Worm (Caenorhabditis elegans) whole organism, L1 larva: Measurements from ENCODE around the gene F56C9.6.
A peak's percentile ranks its signal among the peaks of the same experiment; 100 is the strongest.

ENCODE experiments used
- F16B12.6 ChIP-seq: fragments of 150-350 bp; optimal IDR thresholded peaks from 2 replicates; lab custom pipeline; 2014; ENCODE audit warnings: missing biosample characterization, missing genetic modification characterization
- Y116A8C.19 ChIP-seq: sonication (generic microtip); optimal IDR thresholded peaks from 2 replicates; lab custom pipeline; 2016; ENCODE audit warnings: missing compliant biosample characterization, missing genetic modification characterization, borderline replicate concordance
- blmp-1 ChIP-seq: fragments of 150-350 bp; optimal IDR thresholded peaks from 2 replicates; lab custom pipeline; 2014; ENCODE audit warnings: missing biosample characterization, missing genetic modification characterization
- ceh-63 ChIP-seq: fragments of 200-800 bp; sonication (Bioruptor generic); optimal IDR thresholded peaks from 2 replicates; lab custom pipeline; 2018; ENCODE audit warnings: mild to moderate bottlenecking, missing genetic modification characterization, missing compliant biosample characterization
- ceh-8 ChIP-seq: fragments of 200-800 bp; sonication (Bioruptor generic); optimal IDR thresholded peaks from 2 replicates; lab custom pipeline; 2018; ENCODE audit warnings: mild to moderate bottlenecking, missing genetic modification characterization, moderate library complexity, missing compliant biosample characterization
- dpl-1 ChIP-seq, 3 experiments: fragments of 150-350 bp in 2 of 3; sonication (generic microtip) in 1 of 3; optimal IDR thresholded peaks; 2 replicates each; lab custom pipeline; 2014 to 2017; ENCODE audit warnings: missing biosample characterization in 3 of 3, missing genetic modification characterization in 3 of 3, missing genetic modification reagents in 3 of 3
- efl-1 ChIP-seq, 4 experiments: fragments of 150-350 bp; optimal IDR thresholded peaks in 3 of 4; peaks in 1 of 4; 1 replicate in 1 of 4; 2 replicates in 3 of 4; lab custom pipeline; 2014; ENCODE audit warnings: missing biosample characterization in 2 of 4, missing genetic modification characterization in 2 of 4, missing genetic modification reagents in 2 of 4
- egl-27 ChIP-seq, 2 experiments: fragments of 150-350 bp in 1 of 2; sonication (generic microtip); optimal IDR thresholded peaks; 3 replicates each; lab custom pipeline; 2017 to 2018; ENCODE audit warnings: missing biosample characterization in 2 of 2, missing genetic modification characterization in 2 of 2, missing genetic modification reagents in 2 of 2
- elt-2 ChIP-seq: sonication (generic microtip); optimal IDR thresholded peaks from 2 replicates; lab custom pipeline; 2016; ENCODE audit warnings: missing genetic modification characterization, mild to moderate bottlenecking, inconsistent platforms, missing compliant biosample characterization, missing genetic modification reagents
- elt-3 ChIP-seq, 6 experiments: fragments of 150-350 bp in 1 of 6; sonication (generic microtip); optimal IDR thresholded peaks; 2 replicates each; lab custom pipeline; 2017 to 2018; ENCODE audit warnings: missing biosample characterization in 6 of 6, missing genetic modification characterization in 6 of 6, inconsistent platforms in 1 of 6
- ets-5 ChIP-seq: fragments of 200-800 bp; sonication (Bioruptor generic); IDR thresholded peaks from 2 replicates; pipeline ENCODE4 v1.3.6; 2022; ENCODE audit warnings: missing genetic modification characterization, missing compliant biosample characterization
- fkh-4 ChIP-seq: sonication (generic microtip); optimal IDR thresholded peaks from 2 replicates; lab custom pipeline; 2016; ENCODE audit warnings: missing compliant biosample characterization, missing genetic modification characterization, borderline replicate concordance
- fos-1 ChIP-seq: fragments of 150-350 bp; optimal IDR thresholded peaks from 2 replicates; lab custom pipeline; 2014; ENCODE audit warnings: missing biosample characterization, missing genetic modification characterization
- hlh-17 ChIP-seq: fragments of 200-800 bp; sonication (Bioruptor generic); optimal IDR thresholded peaks from 2 replicates; lab custom pipeline; 2018; ENCODE audit warnings: missing genetic modification characterization, mild to moderate bottlenecking, missing compliant biosample characterization, moderate library complexity, borderline replicate concordance
- hpl-2 ChIP-seq: fragments of 150-350 bp; optimal IDR thresholded peaks from 2 replicates; lab custom pipeline; 2014; ENCODE audit warnings: missing biosample characterization, missing genetic modification reagents, missing genetic modification characterization
- irx-1 ChIP-seq: sonication (generic microtip); optimal IDR thresholded peaks from 2 replicates; lab custom pipeline; 2016; ENCODE audit warnings: missing genetic modification characterization, missing compliant biosample characterization
- isw-1 ChIP-seq: fragments of 200-800 bp; sonication (Bioruptor generic); IDR thresholded peaks from 2 replicates; pipeline ENCODE4 v1.3.6; 2022; ENCODE audit warnings: missing genetic modification characterization, missing compliant biosample characterization
- lin-14 ChIP-seq: fragments of 200-800 bp; sonication (Bioruptor generic); optimal IDR thresholded peaks from 2 replicates; lab custom pipeline; 2018; ENCODE audit warnings: mild to moderate bottlenecking, missing genetic modification characterization, moderate library complexity, missing compliant biosample characterization
- lin-35 ChIP-seq, 2 experiments: fragments of 150-350 bp; optimal IDR thresholded peaks; 2 replicates each; lab custom pipeline; 2014; ENCODE audit warnings: missing biosample characterization in 2 of 2, missing genetic modification characterization in 2 of 2, missing genetic modification reagents in 2 of 2
- lsy-2 ChIP-seq, 2 experiments: fragments of 150-350 bp; optimal IDR thresholded peaks; 2 replicates each; lab custom pipeline; 2014; ENCODE audit warnings: missing biosample characterization in 2 of 2, missing genetic modification characterization in 2 of 2
- mef-2 ChIP-seq: fragments of 150-350 bp; optimal IDR thresholded peaks from 2 replicates; lab custom pipeline; 2014; ENCODE audit warnings: missing biosample characterization, missing genetic modification characterization
- mep-1 ChIP-seq: fragments of 150-350 bp; optimal IDR thresholded peaks from 2 replicates; lab custom pipeline; 2014; ENCODE audit warnings: missing biosample characterization, missing genetic modification characterization
- nhr-20 ChIP-seq: sonication (generic microtip); optimal IDR thresholded peaks from 2 replicates; lab custom pipeline; 2016; ENCODE audit warnings: mild to moderate bottlenecking, missing genetic modification characterization, missing compliant biosample characterization
- nhr-28 ChIP-seq: fragments of 150-350 bp; optimal IDR thresholded peaks from 2 replicates; lab custom pipeline; 2014; ENCODE audit warnings: missing biosample characterization, missing genetic modification characterization
- nhr-47 ChIP-seq: sonication (generic microtip); optimal IDR thresholded peaks from 2 replicates; lab custom pipeline; 2016; ENCODE audit warnings: mild to moderate bottlenecking, missing genetic modification characterization, moderate library complexity, missing compliant biosample characterization
- nhr-71 ChIP-seq: sonication (generic microtip); optimal IDR thresholded peaks from 2 replicates; lab custom pipeline; 2016; ENCODE audit warnings: mild to moderate bottlenecking, missing genetic modification characterization, moderate library complexity, missing compliant biosample characterization
- nhr-76 ChIP-seq: sonication (generic microtip); optimal IDR thresholded peaks from 2 replicates; lab custom pipeline; 2017; ENCODE audit warnings: missing biosample characterization, missing genetic modification characterization
- nhr-77 ChIP-seq: fragments of 150-350 bp; optimal IDR thresholded peaks from 2 replicates; lab custom pipeline; 2014; ENCODE audit warnings: missing biosample characterization, missing genetic modification characterization
- nhr-85 ChIP-seq: sonication (generic microtip); peaks from one replicate; lab custom pipeline; 2016; ENCODE audit warnings: missing genetic modification characterization, inconsistent platforms, missing compliant biosample characterization
- pqm-1 ChIP-seq: sonication (generic microtip); optimal IDR thresholded peaks from 3 replicates; lab custom pipeline; 2017; ENCODE audit warnings: missing biosample characterization, missing genetic modification characterization
- skn-1 ChIP-seq: fragments of 150-350 bp; optimal IDR thresholded peaks from 2 replicates; lab custom pipeline; 2014; ENCODE audit warnings: missing biosample characterization, missing genetic modification characterization
- snpc-4 ChIP-seq: fragments of 150-350 bp; optimal IDR thresholded peaks from 2 replicates; lab custom pipeline; 2014; ENCODE audit warnings: missing biosample characterization, missing genetic modification characterization
- snu-23 ChIP-seq: sonication (generic microtip); optimal IDR thresholded peaks from 2 replicates; lab custom pipeline; 2016; ENCODE audit warnings: missing genetic modification characterization, missing compliant biosample characterization
- sox-4 ChIP-seq: sonication (generic microtip); optimal IDR thresholded peaks from 2 replicates; lab custom pipeline; 2016; ENCODE audit warnings: missing genetic modification characterization, missing compliant biosample characterization
- tlp-1 ChIP-seq: fragments of 150-350 bp; optimal IDR thresholded peaks from 2 replicates; lab custom pipeline; 2014; ENCODE audit warnings: missing biosample characterization, missing genetic modification characterization
- unc-98 ChIP-seq: fragments of 200-800 bp; sonication (Bioruptor generic); IDR thresholded peaks from 2 replicates; pipeline ENCODE4 v1.3.6; 2022; ENCODE audit warnings: missing genetic modification characterization, missing compliant biosample characterization
- xbp-1 ChIP-seq: sonication (generic microtip); optimal IDR thresholded peaks from 2 replicates; lab custom pipeline; 2016; ENCODE audit warnings: missing genetic modification characterization, missing compliant biosample characterization

F56C9.6 gene

DNA sequence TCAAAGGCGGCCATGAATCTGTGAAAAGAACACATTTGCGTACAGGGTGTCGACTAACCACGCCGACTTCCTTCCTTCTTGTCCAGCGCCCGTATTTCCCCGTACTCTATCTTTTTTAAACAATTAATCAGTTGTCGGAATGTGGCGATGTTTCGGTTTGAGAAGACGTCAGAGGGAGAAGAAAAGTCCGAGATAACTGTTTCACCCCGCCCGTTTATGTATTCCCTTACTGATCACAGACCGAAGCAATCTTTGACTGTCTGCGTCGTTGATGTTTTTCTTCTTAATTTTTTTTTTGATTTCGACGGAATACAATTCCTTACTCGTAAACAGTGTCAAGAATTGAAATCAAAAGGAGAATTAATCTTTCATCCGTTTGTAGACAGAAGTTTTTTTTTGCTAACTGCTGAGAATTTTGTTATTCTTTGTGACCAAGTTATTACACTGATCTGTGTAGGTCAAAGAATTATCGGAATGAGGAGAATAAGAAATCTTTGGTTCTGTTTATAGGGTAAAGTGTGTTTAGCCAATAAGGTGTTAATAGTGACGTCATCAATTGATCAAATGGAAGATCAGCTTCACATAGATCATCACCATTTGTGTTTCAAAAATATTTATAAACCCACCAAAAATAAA lies 13.4 kb downstream of the F56C9.6 start (continued):
- no peak for TF ChIP-seq elt-2
- no peak for TF ChIP-seq sox-4
- no peak for TF ChIP-seq snpc-4 (tag; lab: Kevin White, UChicago)
- TF ChIP-seq tlp-1 = no peak
- TF ChIP-seq nhr-28 (tag; lab: Kevin White, UChicago) = no peak
- no peak for TF ChIP-seq mep-1
- peak; percentile 62 for TF ChIP-seq nhr-20 (tag; lab: Kevin White, UChicago)
- no peak for TF ChIP-seq hlh-17 (GFP tag; lab: Kevin White, UChicago)
- TF ChIP-seq ceh-63 (GFP tag; lab: Kevin White, UChicago) = no peak
- peak in 1 of 2 experiments; percentile 34 for TF ChIP-seq lin-35 (GFP tag; optimal IDR thresholded peaks at IDR 0.05; lab: Kevin White, UChicago)
- TF ChIP-seq pqm-1 (tag; lab: Kevin White, UChicago) = no peak
- no peak for TF ChIP-seq fkh-4 (tag; lab: Kevin White, UChicago)
- TF ChIP-seq dpl-1 (GFP tag; optimal IDR thresholded peaks at IDR 0.05; lab: Kevin White, UChicago) = no peak
- TF ChIP-seq Y116A8C.19 = no peak
- TF ChIP-seq hpl-2 (GFP tag; lab: Kevin White, UChicago) = no peak
- TF ChIP-seq fos-1 (tag; lab: Kevin White, UChicago) = no peak
- no peak for TF ChIP-seq skn-1
- TF ChIP-seq nhr-76 (tag; lab: Kevin White, UChicago) = no peak
- TF ChIP-seq mef-2 = no peak
- no peak for TF ChIP-seq ets-5 (GFP tag; lab: Robert Waterston, UW)
- TF ChIP-seq ceh-8 (GFP tag; lab: Kevin White, UChicago) = no peak
- TF ChIP-seq irx-1 (tag; lab: Kevin White, UChicago) = no peak

DNA sequence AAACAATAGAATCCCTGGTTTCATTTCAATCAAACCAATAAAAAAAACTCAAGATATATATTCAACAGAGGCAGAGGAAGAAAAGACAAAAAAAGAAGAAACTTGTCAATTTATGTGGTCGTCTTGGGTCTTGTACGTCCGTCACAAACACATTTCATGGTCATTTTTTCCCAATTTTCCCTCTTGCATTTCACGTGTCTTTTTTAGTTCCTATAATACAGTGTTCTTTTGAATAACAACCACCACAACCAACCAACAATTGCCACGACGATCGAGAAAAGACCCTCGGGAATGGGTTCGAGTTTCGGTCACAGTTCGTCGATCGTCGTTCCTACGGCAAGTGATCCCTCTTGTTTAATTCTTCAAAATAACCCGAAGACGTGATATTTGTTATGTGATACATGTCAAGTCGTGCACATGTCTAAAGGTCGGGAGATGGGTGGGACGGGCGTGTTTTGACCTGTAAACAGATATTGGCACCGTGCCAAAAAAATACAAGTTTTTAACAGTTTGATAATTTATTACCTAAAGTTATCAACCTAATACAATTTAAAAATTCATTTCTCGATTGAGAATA lies 14.4 kb downstream of the F56C9.6 start:
- TF ChIP-seq nhr-85 (peak; percentile 70), lin-14 (GFP tag; lab: Kevin White, UChicago) (peak; percentile 63), egl-27 (tag; optimal IDR thresholded peaks at IDR 0.05; lab: Kevin White, UChicago) (no peak), nhr-71 (tag; lab: Kevin White, UChicago) (peak; percentile 26), snu-23 (peak; percentile 26), blmp-1 (tag; lab: Kevin White, UChicago) (peak; percentile 39), nhr-20 (tag; lab: Kevin White, UChicago) (peak; percentile 66), lin-35 (GFP tag; optimal IDR thresholded peaks at IDR 0.05; lab: Kevin White, UChicago) (peak in 1 of 2 experiments; percentile 7), elt-3 (tag; optimal IDR thresholded peaks at IDR 0.05; lab: Kevin White, UChicago) (peak in 1 of 6 experiments; percentile 18), isw-1 (no peak), xbp-1 (tag; lab: Kevin White, UChicago) (peak; percentile 89), lsy-2 (tag; optimal IDR thresholded peaks at IDR 0.05; lab: Kevin White, UChicago) (peak in 1 of 2 experiments; percentile 2), unc-98 (GFP tag; lab: Robert Waterston, UW) (no peak), mep-1 (peak; percentile 38), nhr-47 (tag; lab: Kevin White, UChicago) (no peak)

DNA sequence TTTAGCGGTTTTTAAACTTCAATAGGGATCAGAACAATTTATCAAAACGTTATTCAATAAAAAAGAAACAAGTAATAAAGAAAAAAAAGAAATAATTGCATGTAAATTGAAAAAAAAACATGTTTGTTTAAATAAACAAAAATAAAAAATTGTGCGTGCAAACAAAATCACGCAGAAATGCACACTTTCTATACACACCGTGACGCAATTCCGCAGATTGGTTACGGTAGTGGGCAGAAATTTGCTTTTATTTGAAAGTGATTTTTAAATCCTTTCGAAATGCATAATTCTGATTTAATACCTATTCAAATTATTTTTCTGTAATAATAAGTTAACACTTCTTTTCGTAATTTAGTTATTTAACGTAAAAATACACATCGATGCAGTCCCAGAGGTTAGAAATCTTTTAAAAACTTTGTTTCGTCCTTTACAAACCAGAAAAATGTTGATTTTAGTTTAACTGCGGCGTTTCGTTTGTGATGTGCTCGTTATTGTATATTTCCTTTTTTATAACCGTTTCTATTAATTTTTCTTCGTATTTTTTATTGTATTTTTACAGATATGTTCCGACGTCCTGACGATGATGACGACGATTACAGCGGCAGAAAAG lies 17.4 kb downstream of the F56C9.6 start, which contains the start of gene cwf-19L2:
cwf-19L2 (plus strand) TSS at position 560 of the 610 bp plus-strand sequence.
- TF ChIP-seq F16B12.6 (tag; lab: Kevin White, UChicago) = peak; percentile 57
- TF ChIP-seq Y116A8C.19 = no peak
- TF ChIP-seq lsy-2 (tag; optimal IDR thresholded peaks at IDR 0.05; lab: Kevin White, UChicago) = peak; percentile 44 to 70
- peak in 1 of 2 experiments; percentile 3 for TF ChIP-seq lin-35 (GFP tag; optimal IDR thresholded peaks at IDR 0.05; lab: Kevin White, UChicago)
- no peak for TF ChIP-seq nhr-77 (tag; lab: Kevin White, UChicago)
- peak; percentile 2 to 67 for TF ChIP-seq efl-1 (optimal IDR thresholded peaks at IDR 0.05; lab: Kevin White, UChicago)
- no peak for TF ChIP-seq efl-1 (GFP tag; optimal IDR thresholded peaks at IDR 0.05 in 1 of 2; lab: Kevin White, UChicago)
- TF ChIP-seq nhr-71 (tag; lab: Kevin White, UChicago) = no peak
